Fruit fly (Drosophila melanogaster) whole organism, embryonic: ENCODE data around the gene CG10663.

Experiments used
- Abd-B ChIP-seq: fragments of 200-800 bp; sonication (Bioruptor generic); optimal IDR thresholded peaks from 2 replicates; lab custom pipeline; 2018; ENCODE audit warnings: missing biosample characterization, mild to moderate bottlenecking, missing genetic modification characterization, moderate library complexity
- BtbVII ChIP-seq: fragments of 200-800 bp; sonication (Bioruptor generic); optimal IDR thresholded peaks from 3 replicates; lab custom pipeline; 2017; ENCODE audit warnings: missing biosample characterization, mild to moderate bottlenecking, missing genetic modification characterization
- CG10209 ChIP-seq: fragments of 200-800 bp; sonication (Bioruptor generic); optimal IDR thresholded peaks from 3 replicates; lab custom pipeline; 2017; ENCODE audit warnings: missing biosample characterization, mild to moderate bottlenecking, missing genetic modification characterization, missing genetic modification reagents
- CG1024 ChIP-seq: fragments of 200-800 bp; sonication (Bioruptor generic); IDR thresholded peaks from 2 replicates; pipeline ENCODE4 v1.3.6; 2022; ENCODE audit warnings: missing biosample characterization, missing genetic modification characterization
- CG10274 ChIP-seq: fragments of 200-800 bp; sonication (Bioruptor generic); optimal IDR thresholded peaks from 3 replicates; lab custom pipeline; 2017; ENCODE audit warnings: missing biosample characterization, mild to moderate bottlenecking, missing genetic modification characterization
- CG10543 ChIP-seq: fragments of 200-800 bp; sonication (Bioruptor generic); optimal IDR thresholded peaks from 3 replicates; lab custom pipeline; 2017; ENCODE audit warnings: missing biosample characterization, mild to moderate bottlenecking, missing genetic modification characterization, moderate library complexity
- CG14014 ChIP-seq: fragments of 200-800 bp; sonication (Bioruptor generic); IDR thresholded peaks from 2 replicates; pipeline ENCODE4 v1.3.6; 2022; ENCODE audit warnings: missing biosample characterization, missing genetic modification characterization
- CG14050 ChIP-seq: fragments of 200-800 bp; sonication (Bioruptor generic); IDR thresholded peaks from 3 replicates; pipeline ENCODE4 v1.3.6; 2022; ENCODE audit warnings: missing biosample characterization, missing genetic modification characterization
- CG14860 ChIP-seq: fragments of 200-800 bp; sonication (Bioruptor generic); IDR thresholded peaks from 3 replicates; pipeline ENCODE4 v1.3.6; 2022; ENCODE audit warnings: missing biosample characterization, missing genetic modification characterization; ENCODE audit not compliant: partially characterized antibody
- CG1529 ChIP-seq: fragments of 200-800 bp; sonication (Bioruptor generic); optimal IDR thresholded peaks from 3 replicates; lab custom pipeline; 2018; ENCODE audit warnings: missing biosample characterization, missing genetic modification characterization
- CG16815 ChIP-seq: fragments of 200-800 bp; sonication (Bioruptor generic); optimal IDR thresholded peaks from 3 replicates; lab custom pipeline; 2017; ENCODE audit warnings: missing biosample characterization, mild to moderate bottlenecking, missing genetic modification characterization
- CG1832 ChIP-seq: fragments of 200-800 bp; sonication (Bioruptor generic); optimal IDR thresholded peaks from 2 replicates; lab custom pipeline; 2017; ENCODE audit warnings: missing biosample characterization, mild to moderate bottlenecking, missing genetic modification characterization, inconsistent platforms
- CG2678 ChIP-seq: fragments of 200-800 bp; sonication (Bioruptor generic); optimal IDR thresholded peaks from 3 replicates; lab custom pipeline; 2019; ENCODE audit warnings: missing biosample characterization, mild to moderate bottlenecking, missing genetic modification characterization, moderate library complexity
- CG2712 ChIP-seq: fragments of 200-800 bp; optimal IDR thresholded peaks from 3 replicates; lab custom pipeline; 2019; ENCODE audit warnings: missing biosample characterization, mild to moderate bottlenecking, missing genetic modification characterization, moderate library complexity
- CG32772 ChIP-seq: fragments of 200-800 bp; sonication (Bioruptor generic); IDR thresholded peaks from 2 replicates; pipeline ENCODE4 v1.3.6; 2022; ENCODE audit warnings: missing biosample characterization, missing genetic modification characterization
- CG6175 ChIP-seq: fragments of 200-800 bp; sonication (Bioruptor generic); IDR thresholded peaks from 3 replicates; pipeline ENCODE4 v1.3.6; 2022; ENCODE audit warnings: missing biosample characterization, missing genetic modification characterization
- CG7372 ChIP-seq: fragments of 200-800 bp; sonication (Bioruptor generic); IDR thresholded peaks from 2 replicates; pipeline ENCODE4 v1.3.6; 2022; ENCODE audit warnings: missing biosample characterization, missing genetic modification characterization
- CG8478 ChIP-seq: fragments of >200 bp; optimal IDR thresholded peaks from 2 replicates; lab custom pipeline; 2018
- CG9609 ChIP-seq: fragments of 200-800 bp; sonication (Bioruptor generic); optimal IDR thresholded peaks from 3 replicates; lab custom pipeline; 2016; ENCODE audit warnings: missing biosample characterization, missing genetic modification characterization
- CG9932 ChIP-seq: fragments of 200-800 bp; sonication (Bioruptor generic); IDR thresholded peaks from 2 replicates; pipeline ENCODE4 v1.3.6; 2022; ENCODE audit warnings: missing biosample characterization, missing genetic modification characterization
- CkIIα-i1 ChIP-seq: fragments of 200-800 bp; sonication (Bioruptor generic); IDR thresholded peaks from 2 replicates; pipeline ENCODE4 v1.3.6; 2022; ENCODE audit warnings: missing biosample characterization, missing genetic modification characterization
- Dip2 ChIP-seq: fragments of 200-800 bp; sonication (Bioruptor generic); IDR thresholded peaks from 2 replicates; pipeline ENCODE4 v1.3.6; 2022; ENCODE audit warnings: missing biosample characterization, missing genetic modification characterization
- ERR ChIP-seq: fragments of 200-800 bp; sonication (Bioruptor generic); optimal IDR thresholded peaks from 2 replicates; lab custom pipeline; 2016; ENCODE audit warnings: missing biosample characterization, missing genetic modification characterization
- GATAe ChIP-seq: fragments of 200-800 bp; sonication (Bioruptor generic); conservative IDR thresholded peaks from 2 replicates; pipeline ENCODE4 v1.3.6; 2022; ENCODE audit warnings: missing biosample characterization, missing genetic modification characterization
- Gsc ChIP-seq: fragments of 200-800 bp; sonication (Bioruptor generic); IDR thresholded peaks from 2 replicates; pipeline ENCODE4 v1.3.6; 2022; ENCODE audit warnings: missing biosample characterization, missing genetic modification characterization
- HLH3B ChIP-seq: fragments of 200-800 bp; sonication (Bioruptor generic); IDR thresholded peaks from 2 replicates; pipeline ENCODE4 v1.3.6; 2022; ENCODE audit warnings: missing biosample characterization, missing genetic modification characterization
- Hand ChIP-seq: fragments of 200-800 bp; sonication (Bioruptor generic); optimal IDR thresholded peaks from 2 replicates; lab custom pipeline; 2017; ENCODE audit warnings: mild to moderate bottlenecking, missing biosample characterization, missing genetic modification reagents, missing genetic modification characterization
- Hr78 ChIP-seq, 2 experiments: fragments of 200-800 bp in 1 of 2; fragments of >200 bp in 1 of 2; sonication (Bioruptor generic) in 1 of 2; optimal IDR thresholded peaks; 2 replicates each; lab custom pipeline; 2017 to 2019; ENCODE audit warnings: missing biosample characterization in 2 of 2, missing genetic modification characterization in 2 of 2, mild to moderate bottlenecking in 1 of 2, moderate library complexity in 1 of 2
- Lhr ChIP-seq: fragments of 200-800 bp; sonication (Bioruptor generic); optimal IDR thresholded peaks from 3 replicates; lab custom pipeline; 2017; ENCODE audit warnings: mild to moderate bottlenecking, missing biosample characterization, missing genetic modification reagents, missing genetic modification characterization
- Mad ChIP-seq: fragments of 200-800 bp; sonication (Bioruptor generic); optimal IDR thresholded peaks from 2 replicates; lab custom pipeline; 2016; ENCODE audit warnings: missing biosample characterization, missing genetic modification characterization
- NC2α ChIP-seq: fragments of 200-800 bp; sonication (Bioruptor generic); optimal IDR thresholded peaks from 2 replicates; lab custom pipeline; 2016; ENCODE audit warnings: missing biosample characterization, missing genetic modification characterization
- NC2β ChIP-seq: fragments of 200-800 bp; sonication (Bioruptor generic); optimal IDR thresholded peaks from 2 replicates; lab custom pipeline; 2016; ENCODE audit warnings: missing biosample characterization, missing genetic modification characterization
- NK7.1 ChIP-seq: fragments of 200-800 bp; sonication (Bioruptor generic); optimal IDR thresholded peaks from 3 replicates; lab custom pipeline; 2016; ENCODE audit warnings: missing biosample characterization, missing genetic modification characterization
- Nf-YA ChIP-seq: fragments of 200-800 bp; sonication (Bioruptor generic); IDR thresholded peaks from 2 replicates; pipeline ENCODE4 v1.3.6; 2022; ENCODE audit warnings: missing biosample characterization, missing genetic modification characterization
- Nf-YC ChIP-seq: fragments of 200-800 bp; optimal IDR thresholded peaks from 3 replicates; lab custom pipeline; 2019; ENCODE audit warnings: missing biosample characterization, mild to moderate bottlenecking, missing genetic modification characterization, moderate library complexity
- Sry-δ ChIP-seq: fragments of 200-800 bp; sonication (Bioruptor generic); optimal IDR thresholded peaks from 2 replicates; lab custom pipeline; 2016; ENCODE audit warnings: missing biosample characterization, missing genetic modification characterization
- br ChIP-seq: fragments of >200 bp; optimal IDR thresholded peaks from 2 replicates; lab custom pipeline; 2017
- chif ChIP-seq, 2 experiments: fragments of 200-800 bp; sonication (Bioruptor generic); optimal IDR thresholded peaks; 3 replicates each; lab custom pipeline; 2016; ENCODE audit warnings: missing biosample characterization in 2 of 2, missing genetic modification characterization in 2 of 2
- dati ChIP-seq: fragments of 200-800 bp; sonication (Bioruptor generic); IDR thresholded peaks from 2 replicates; pipeline ENCODE4 v1.3.6; 2022; ENCODE audit warnings: missing biosample characterization, missing genetic modification characterization
- dpn ChIP-seq, 2 experiments: fragments of 200-800 bp; sonication (Bioruptor generic); optimal IDR thresholded peaks; 3 replicates each; lab custom pipeline; 2016; ENCODE audit warnings: missing biosample characterization in 2 of 2, missing genetic modification characterization in 2 of 2
- esg ChIP-seq: fragments of 200-800 bp; sonication (Bioruptor generic); conservative IDR thresholded peaks from 2 replicates; pipeline ENCODE4 v1.3.6; 2022; ENCODE audit warnings: missing biosample characterization, missing genetic modification characterization
- hth ChIP-seq: fragments of >200 bp; optimal IDR thresholded peaks from 2 replicates; lab custom pipeline; 2017; ENCODE audit warnings: inconsistent platforms
- insv ChIP-seq, 2 experiments: fragments of 200-800 bp; sonication (Bioruptor generic); optimal IDR thresholded peaks; 3 replicates each; lab custom pipeline; 2016 to 2018; ENCODE audit warnings: missing biosample characterization in 2 of 2, missing genetic modification characterization in 2 of 2
- jigr1 ChIP-seq: fragments of 200-800 bp; sonication (Bioruptor generic); IDR thresholded peaks from 3 replicates; pipeline ENCODE4 v1.3.6; 2022; ENCODE audit warnings: missing biosample characterization, missing genetic modification characterization
- jumu ChIP-seq: fragments of 200-800 bp; sonication (Bioruptor generic); optimal IDR thresholded peaks from 3 replicates; lab custom pipeline; 2016; ENCODE audit warnings: missing biosample characterization, missing genetic modification characterization
- mam ChIP-seq: fragments of 200-800 bp; sonication (Bioruptor generic); optimal IDR thresholded peaks from 3 replicates; lab custom pipeline; 2016; ENCODE audit warnings: missing biosample characterization, missing genetic modification characterization
- mld ChIP-seq: fragments of 200-800 bp; sonication (Bioruptor generic); IDR thresholded peaks from 3 replicates; pipeline ENCODE4 v1.3.6; 2022; ENCODE audit warnings: missing biosample characterization, missing genetic modification characterization; ENCODE audit not compliant: partially characterized antibody
- odd ChIP-seq: fragments of 200-800 bp; sonication (Bioruptor generic); optimal IDR thresholded peaks from 2 replicates; lab custom pipeline; 2017; ENCODE audit warnings: missing biosample characterization, mild to moderate bottlenecking, missing genetic modification characterization
- toy ChIP-seq: fragments of 200-800 bp; sonication (Bioruptor generic); IDR thresholded peaks from 2 replicates; pipeline ENCODE4 v1.3.6; 2022; ENCODE audit warnings: missing biosample characterization, missing genetic modification characterization
- tup ChIP-seq: fragments of 200-800 bp; sonication (Bioruptor generic); optimal IDR thresholded peaks from 2 replicates; lab custom pipeline; 2016; ENCODE audit warnings: missing biosample characterization, mild to moderate bottlenecking, missing genetic modification characterization, moderate library complexity
- usp ChIP-seq: fragments of >200 bp; optimal IDR thresholded peaks from 2 replicates; lab custom pipeline; 2017; ENCODE audit warnings: missing biosample characterization, missing genetic modification characterization
- zf30C ChIP-seq: fragments of 200-800 bp; sonication (Bioruptor generic); optimal IDR thresholded peaks from 3 replicates; lab custom pipeline; 2018; ENCODE audit warnings: missing biosample characterization, mild to moderate bottlenecking, missing genetic modification characterization

CG10663 gene

DNA sequence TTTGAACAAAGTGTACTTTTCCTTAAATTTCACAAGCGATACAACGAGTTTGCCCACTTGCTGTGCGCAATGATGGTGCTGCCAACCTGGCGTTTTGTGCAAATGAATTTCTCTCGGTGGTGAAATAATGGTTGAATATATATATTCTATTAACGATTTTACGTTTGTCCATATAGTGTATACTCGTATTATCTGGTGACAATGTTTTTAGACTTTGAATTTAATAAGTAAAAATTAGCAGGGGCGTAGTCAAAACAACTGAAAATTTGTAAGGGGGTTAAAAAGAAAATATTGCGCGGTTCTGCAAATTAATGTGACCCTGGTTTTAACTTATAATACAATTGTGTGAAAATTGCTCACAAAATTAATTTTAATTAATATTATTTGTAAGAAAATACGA, 39.1 kb upstream of the CG10663 start, which contains the start of the genes ver and Gcn5 (continued):
- peak; percentile 92 for TF ChIP-seq mam (GFP tag; lab: Kevin White, UChicago)
- TF ChIP-seq Mad (GFP tag; lab: Kevin White, UChicago), result peak; percentile 89
- peak; percentile 94 for TF ChIP-seq CG7372 (GFP tag; lab: Robert Waterston, UW)
- TF ChIP-seq Hand (GFP tag; lab: Kevin White, UChicago), result peak; percentile 70
- peak; percentile 82 for TF ChIP-seq odd
- peak; percentile 90 for TF ChIP-seq BtbVII (GFP tag; lab: Kevin White, UChicago)
- TF ChIP-seq NC2α, result peak; percentile 36
- peak; percentile 78 for TF ChIP-seq jumu (GFP tag; lab: Kevin White, UChicago)
- peak; percentile 81 for TF ChIP-seq CG10543 (GFP tag; lab: Kevin White, UChicago)
- peak; percentile 92 for TF ChIP-seq HLH3B (GFP tag; lab: Robert Waterston, UW)
- TF ChIP-seq Nf-YC (tag; lab: Kevin White, UChicago), result peak; percentile 75
- TF ChIP-seq CG32772 (GFP tag; lab: Robert Waterston, UW), result peak; percentile 93
- peak in 1 of 2 experiments; percentile 54 for TF ChIP-seq insv (GFP tag; optimal IDR thresholded peaks at IDR 0.05; lab: Kevin White, UChicago)
- TF ChIP-seq CG8478 (lab: Kevin White, UChicago), result no peak
- peak; percentile 92 for TF ChIP-seq CG2712
- peak; percentile 79 for TF ChIP-seq dati (GFP tag; lab: Robert Waterston, UW)
- peak; percentile 95 for TF ChIP-seq CG10209
- peak; percentile 85 to 90 for TF ChIP-seq dpn (GFP tag; optimal IDR thresholded peaks at IDR 0.05; lab: Kevin White, UChicago)
- TF ChIP-seq CG14860 (GFP tag; lab: Robert Waterston, UW), result no peak
- TF ChIP-seq CG9609 (GFP tag; lab: Kevin White, UChicago), result peak; percentile 80
- no peak for TF ChIP-seq usp (GFP tag; lab: Kevin White, UChicago)
- peak; percentile 84 for TF ChIP-seq CG1529 (GFP tag; lab: Kevin White, UChicago)
- TF ChIP-seq CG10274, result peak; percentile 75
- no peak for TF ChIP-seq mld (GFP tag; lab: Robert Waterston, UW)
- TF ChIP-seq Gsc (GFP tag; lab: Robert Waterston, UW), result peak; percentile 72
- TF ChIP-seq CG14050 (GFP tag; lab: Robert Waterston, UW), result peak; percentile 93
- TF ChIP-seq Dip2 (GFP tag; lab: Robert Waterston, UW), result peak; percentile 21; the same call in 1 of the 2 replicates
- TF ChIP-seq CkIIα-i1 (GFP tag; lab: Robert Waterston, UW), result no peak
- TF ChIP-seq br, result no peak
- peak; percentile 86 for TF ChIP-seq Nf-YA (GFP tag; lab: Robert Waterston, UW)
- TF ChIP-seq CG6175 (GFP tag; lab: Robert Waterston, UW), result peak; percentile 78
- peak; percentile 90 for TF ChIP-seq CG1024 (GFP tag; lab: Robert Waterston, UW)
- TF ChIP-seq esg (GFP tag; lab: Robert Waterston, UW), result peak; percentile 89
- peak; percentile 81 for TF ChIP-seq tup (GFP tag; lab: Kevin White, UChicago)
- 0 out of 2 replicates have a peak, but pooled peaks have one; percentile 60 for TF ChIP-seq GATAe
- TF ChIP-seq Hr78 (GFP tag; optimal IDR thresholded peaks at IDR 0.05; lab: Kevin White, UChicago), result no peak
- no peak for TF ChIP-seq hth (lab: Kevin White, UChicago)
- peak; percentile 69 for TF ChIP-seq Lhr
- peak; percentile 89 for TF ChIP-seq CG16815 (GFP tag; lab: Kevin White, UChicago)
- peak; percentile 95 for TF ChIP-seq CG2678 (tag; lab: Kevin White, UChicago)
- TF ChIP-seq chif (GFP tag; optimal IDR thresholded peaks at IDR 0.05; lab: Kevin White, UChicago), result peak; percentile 74 to 88
- peak; percentile 94 for TF ChIP-seq CG14014 (GFP tag; lab: Robert Waterston, UW)
- no peak for TF ChIP-seq ERR (GFP tag; lab: Kevin White, UChicago)
- peak; percentile 73 for TF ChIP-seq NK7.1 (GFP tag; lab: Kevin White, UChicago)
- peak; percentile 69; the same call in 1 of the 2 replicates for TF ChIP-seq toy
- no peak for TF ChIP-seq CG1832 (GFP tag; lab: Kevin White, UChicago)
- TF ChIP-seq CG9932 (GFP tag; lab: Robert Waterston, UW), result peak; percentile 95
- peak; percentile 86 for TF ChIP-seq jigr1 (GFP tag; lab: Robert Waterston, UW)
- TF ChIP-seq Sry-δ (GFP tag; lab: Kevin White, UChicago), result peak; percentile 41
- peak; percentile 72 for TF ChIP-seq NC2β (GFP tag; lab: Kevin White, UChicago)
- TF ChIP-seq zf30C (GFP tag; lab: Kevin White, UChicago), result peak; percentile 50
- peak; percentile 90 for TF ChIP-seq Abd-B (GFP tag; lab: Kevin White, UChicago)
